Worm (Caenorhabditis elegans) whole organism, early embryonic: ENCODE results near the gene srz-66.

ENCODE experiments used
- B0310.2 ChIP-seq: sonication (generic microtip); optimal IDR thresholded peaks from 2 replicates; lab custom pipeline; 2016; ENCODE audit warnings: mild to moderate bottlenecking, missing genetic modification characterization, missing compliant biosample characterization
- F13C5.2 ChIP-seq: sonication (generic microtip); optimal IDR thresholded peaks from 2 replicates; lab custom pipeline; 2017; ENCODE audit warnings: mild to moderate bottlenecking, missing genetic modification characterization, inconsistent platforms, missing compliant biosample characterization
- aly-1 ChIP-seq: sonication (generic microtip); optimal IDR thresholded peaks from 2 replicates; lab custom pipeline; 2016; ENCODE audit warnings: missing genetic modification characterization, missing compliant biosample characterization
- ama-1 ChIP-seq: fragments of 150-350 bp; optimal IDR thresholded peaks from 2 replicates; lab custom pipeline; 2014
- ceh-13 ChIP-seq: fragments of 200-800 bp; sonication (Bioruptor generic); optimal IDR thresholded peaks from 2 replicates; lab custom pipeline; 2018; ENCODE audit warnings: mild to moderate bottlenecking, missing genetic modification characterization, missing compliant biosample characterization
- ceh-36 ChIP-seq: sonication (generic microtip); optimal IDR thresholded peaks from 2 replicates; lab custom pipeline; 2016; ENCODE audit warnings: missing genetic modification characterization, inconsistent platforms, missing compliant biosample characterization
- ets-7 ChIP-seq: sonication (generic microtip); optimal IDR thresholded peaks from 2 replicates; lab custom pipeline; 2016; ENCODE audit warnings: missing genotype, missing genetic modification characterization, missing compliant biosample characterization
- flt-1 ChIP-seq: fragments of 200-800 bp; sonication (Bioruptor generic); IDR thresholded peaks from 2 replicates; pipeline ENCODE4 v1.3.6; 2022; ENCODE audit warnings: missing genetic modification characterization, missing compliant biosample characterization
- hmbx-1 ChIP-seq: sonication (generic microtip); optimal IDR thresholded peaks from 2 replicates; lab custom pipeline; 2016; ENCODE audit warnings: mild to moderate bottlenecking, missing genetic modification characterization, missing compliant biosample characterization
- hmg-4 ChIP-seq: fragments of 200-800 bp; sonication (Bioruptor generic); optimal IDR thresholded peaks from 2 replicates; lab custom pipeline; 2018; ENCODE audit warnings: mild to moderate bottlenecking, missing genetic modification characterization, missing compliant biosample characterization
- hnd-1 ChIP-seq: sonication (generic microtip); optimal IDR thresholded peaks from 2 replicates; lab custom pipeline; 2016; ENCODE audit warnings: missing genetic modification characterization, missing compliant biosample characterization
- pes-1 ChIP-seq: fragments of 200-800 bp; sonication (Bioruptor generic); IDR thresholded peaks from 2 replicates; pipeline ENCODE4 v1.3.6; 2022; ENCODE audit warnings: missing genetic modification reagents, missing genetic modification characterization, missing compliant biosample characterization
- scrt-1 ChIP-seq: fragments of 200-800 bp; sonication (Bioruptor generic); IDR thresholded peaks from 2 replicates; pipeline ENCODE4 v1.3.6; 2022; ENCODE audit warnings: missing genetic modification characterization, missing compliant biosample characterization
- sea-1 ChIP-seq: fragments of 200-800 bp; sonication (Bioruptor generic); conservative IDR thresholded peaks from 2 replicates; pipeline ENCODE4 v1.3.6; 2022; ENCODE audit warnings: missing genetic modification characterization, missing compliant biosample characterization
- tbx-11 ChIP-seq: fragments of 200-800 bp; sonication (Bioruptor generic); IDR thresholded peaks from 2 replicates; pipeline ENCODE4 v1.3.6; 2022; ENCODE audit warnings: missing genetic modification characterization, missing compliant biosample characterization
- tbx-37 ChIP-seq: fragments of 200-800 bp; sonication (Bioruptor generic); conservative IDR thresholded peaks from 2 replicates; pipeline ENCODE4 v1.3.6; 2022; ENCODE audit warnings: missing genetic modification reagents, missing genetic modification characterization, missing compliant biosample characterization
- tra-4 ChIP-seq: sonication (generic microtip); optimal IDR thresholded peaks from 2 replicates; lab custom pipeline; 2017; ENCODE audit warnings: missing genetic modification characterization, missing compliant biosample characterization

The srz-66 gene

ce11 chrV:17167457-17167856, at the start of gene srz-66:
TSS of gene srz-66 (minus strand) at chrV:17167557.
- TF ChIP-seq hnd-1 (tag; lab: Kevin White, UChicago) (no peak), scrt-1 (GFP tag; lab: Robert Waterston, UW) (no peak)

- TF ChIP-seq hmg-4 (GFP tag; lab: Kevin White, UChicago) (no peak), F13C5.2 (no peak), ceh-36 (tag; lab: Kevin White, UChicago) (no peak), flt-1 (GFP tag; lab: Robert Waterston, UW) (no peak), aly-1 (no peak), ceh-13 (GFP tag; lab: Kevin White, UChicago) (no peak), tra-4 (tag; lab: Kevin White, UChicago) (no peak), B0310.2 (no peak), ets-7 (tag; lab: Kevin White, UChicago) (no peak), hnd-1 (tag; lab: Kevin White, UChicago) (no peak), hmbx-1 (no peak), ama-1 (no peak), tbx-37 (GFP tag; lab: Robert Waterston, UW) (no peak), scrt-1 (GFP tag; lab: Robert Waterston, UW) (no peak), tbx-11 (GFP tag; lab: Robert Waterston, UW) (no peak), sea-1 (GFP tag; lab: Robert Waterston, UW) (no peak), pes-1 (no peak)
Observed at ce11 chrV:17215602-17216001, 48.2 kb upstream of the srz-66 start.

- no peak for TF ChIP-seq B0310.2
- no peak for TF ChIP-seq hmg-4 (GFP tag; lab: Kevin White, UChicago)
- no peak for TF ChIP-seq scrt-1 (GFP tag; lab: Robert Waterston, UW)
- no peak for TF ChIP-seq hmbx-1
- no peak for TF ChIP-seq tra-4 (tag; lab: Kevin White, UChicago)
- no peak for TF ChIP-seq ceh-13 (GFP tag; lab: Kevin White, UChicago)
- no peak for TF ChIP-seq tbx-11 (GFP tag; lab: Robert Waterston, UW)
- no peak for TF ChIP-seq pes-1
- TF ChIP-seq tbx-37 (GFP tag; lab: Robert Waterston, UW) = no peak
- TF ChIP-seq flt-1 (GFP tag; lab: Robert Waterston, UW) = no peak
- TF ChIP-seq F13C5.2 = no peak
Observed at ce11 chrV:17212743-17213142, 45.4 kb upstream of the srz-66 start, which contains the start of gene srh-113. TSS of gene srh-113 (plus strand) at chrV:17213043.

ce11 chrV:17211989-17212731, 44.8 kb upstream of the srz-66 start, which contains the start of gene srh-236:
TSS of gene srh-236 (minus strand) at chrV:17212039.
- no peak for TF ChIP-seq ets-7 (tag; lab: Kevin White, UChicago)
- no peak for TF ChIP-seq ceh-13 (GFP tag; lab: Kevin White, UChicago)
- TF ChIP-seq ceh-36 (tag; lab: Kevin White, UChicago) = no peak
- no peak for TF ChIP-seq hmbx-1
- TF ChIP-seq hnd-1 (tag; lab: Kevin White, UChicago) = no peak
- no peak for TF ChIP-seq tra-4 (tag; lab: Kevin White, UChicago)
- no peak for TF ChIP-seq tbx-37 (GFP tag; lab: Robert Waterston, UW)
- no peak for TF ChIP-seq ama-1
- TF ChIP-seq sea-1 (GFP tag; lab: Robert Waterston, UW) = no peak
- no peak for TF ChIP-seq scrt-1 (GFP tag; lab: Robert Waterston, UW)
- TF ChIP-seq pes-1 = no peak
- TF ChIP-seq tbx-11 (GFP tag; lab: Robert Waterston, UW) = no peak
- no peak for TF ChIP-seq B0310.2
- no peak for TF ChIP-seq flt-1 (GFP tag; lab: Robert Waterston, UW)
- TF ChIP-seq aly-1 = no peak
- no peak for TF ChIP-seq hmg-4 (GFP tag; lab: Kevin White, UChicago)

ce11 chrV:17208045-17208444, 40.7 kb upstream of the srz-66 start, which contains the start of gene Y68A4A.13:
TSS of gene Y68A4A.13 (minus strand) at chrV:17208145.
- no peak for TF ChIP-seq hmg-4 (GFP tag; lab: Kevin White, UChicago)
- TF ChIP-seq F13C5.2 = no peak
- no peak for TF ChIP-seq ceh-36 (tag; lab: Kevin White, UChicago)
- TF ChIP-seq ets-7 (tag; lab: Kevin White, UChicago) = no peak
- TF ChIP-seq hmbx-1 = no peak
- TF ChIP-seq scrt-1 (GFP tag; lab: Robert Waterston, UW) = no peak
- TF ChIP-seq tbx-37 (GFP tag; lab: Robert Waterston, UW) = no peak
- TF ChIP-seq pes-1 = no peak

- no peak for TF ChIP-seq tra-4 (tag; lab: Kevin White, UChicago)
- TF ChIP-seq aly-1 = no peak
- TF ChIP-seq hmg-4 (GFP tag; lab: Kevin White, UChicago) = no peak
- no peak for TF ChIP-seq ceh-36 (tag; lab: Kevin White, UChicago)
- no peak for TF ChIP-seq sea-1 (GFP tag; lab: Robert Waterston, UW)
- TF ChIP-seq scrt-1 (GFP tag; lab: Robert Waterston, UW) = no peak
- TF ChIP-seq ets-7 (tag; lab: Kevin White, UChicago) = no peak
- TF ChIP-seq flt-1 (GFP tag; lab: Robert Waterston, UW) = no peak
- no peak for TF ChIP-seq tbx-37 (GFP tag; lab: Robert Waterston, UW)
- no peak for TF ChIP-seq ama-1
- TF ChIP-seq hmbx-1 = no peak
- TF ChIP-seq ceh-13 (GFP tag; lab: Kevin White, UChicago) = no peak
- no peak for TF ChIP-seq B0310.2
- TF ChIP-seq tbx-11 (GFP tag; lab: Robert Waterston, UW) = no peak
- no peak for TF ChIP-seq F13C5.2
- no peak for TF ChIP-seq hnd-1 (tag; lab: Kevin White, UChicago)
Observed at ce11 chrV:17206469-17206868, 39.1 kb upstream of the srz-66 start.

- no peak for TF ChIP-seq B0310.2
- TF ChIP-seq ets-7 (tag; lab: Kevin White, UChicago) = no peak
- TF ChIP-seq ama-1 = no peak
- TF ChIP-seq sea-1 (GFP tag; lab: Robert Waterston, UW) = no peak
- TF ChIP-seq tbx-37 (GFP tag; lab: Robert Waterston, UW) = no peak
- TF ChIP-seq ceh-13 (GFP tag; lab: Kevin White, UChicago) = no peak
- no peak for TF ChIP-seq ceh-36 (tag; lab: Kevin White, UChicago)
- no peak for TF ChIP-seq hmg-4 (GFP tag; lab: Kevin White, UChicago)
- no peak for TF ChIP-seq flt-1 (GFP tag; lab: Robert Waterston, UW)
- TF ChIP-seq tra-4 (tag; lab: Kevin White, UChicago) = no peak
- no peak for TF ChIP-seq pes-1
- TF ChIP-seq tbx-11 (GFP tag; lab: Robert Waterston, UW) = no peak
- no peak for TF ChIP-seq hnd-1 (tag; lab: Kevin White, UChicago)
- TF ChIP-seq scrt-1 (GFP tag; lab: Robert Waterston, UW) = no peak
- no peak for TF ChIP-seq hmbx-1
- no peak for TF ChIP-seq F13C5.2
- TF ChIP-seq aly-1 = no peak
Observed at ce11 chrV:17201847-17202246, 34.5 kb upstream of the srz-66 start, which contains the start of gene Y68A4A.10. TSS of gene Y68A4A.10 (plus strand) at chrV:17202147.
